Worm (Caenorhabditis elegans) whole organism, young adult: ENCODE results near the gene T03E6.8.
A peak's percentile ranks its signal among the peaks of the same experiment; 100 is the strongest.

Experiments
- B0336.3 ChIP-seq: fragments of 200-800 bp; sonication (Bioruptor generic); IDR thresholded peaks from 2 replicates; pipeline ENCODE4 v1.3.6; 2022; ENCODE audit warnings: missing genetic modification characterization, missing compliant biosample characterization
- F23B12.7 ChIP-seq: sonication (generic microtip); optimal IDR thresholded peaks from 2 replicates; lab custom pipeline; 2017; ENCODE audit warnings: missing genetic modification characterization, mild to moderate bottlenecking, missing compliant biosample characterization, antibody characterized with exemption, moderate library complexity; ENCODE audit not compliant: insufficient read depth
- F52B5.7 ChIP-seq: sonication (generic microtip); optimal IDR thresholded peaks from 2 replicates; lab custom pipeline; 2016; ENCODE audit warnings: mild to moderate bottlenecking, missing genetic modification characterization, missing compliant biosample characterization
- Y56A3A.18 ChIP-seq: fragments of 200-800 bp; sonication (Bioruptor generic); IDR thresholded peaks from 2 replicates; pipeline ENCODE4 v1.3.6; 2022; ENCODE audit warnings: missing genetic modification reagents, missing genetic modification characterization, missing compliant biosample characterization
- atf-7 ChIP-seq: sonication (generic microtip); optimal IDR thresholded peaks from 2 replicates; lab custom pipeline; 2017; ENCODE audit warnings: mild to moderate bottlenecking, missing genetic modification characterization, missing compliant biosample characterization
- ccch-3 ChIP-seq: fragments of 200-800 bp; sonication (Bioruptor generic); optimal IDR thresholded peaks from 2 replicates; lab custom pipeline; 2018; ENCODE audit warnings: mild to moderate bottlenecking, missing genetic modification characterization, missing compliant biosample characterization
- ceh-100 ChIP-seq: fragments of 200-800 bp; sonication (Bioruptor generic); IDR thresholded peaks from 2 replicates; pipeline ENCODE4 v1.3.6; 2022; ENCODE audit warnings: missing genetic modification reagents, missing genetic modification characterization, missing compliant biosample characterization
- ceh-58 ChIP-seq: fragments of 200-800 bp; sonication (Bioruptor generic); IDR thresholded peaks from 2 replicates; pipeline ENCODE4 v1.3.6; 2022; ENCODE audit warnings: missing genetic modification characterization, missing compliant biosample characterization
- ceh-79 ChIP-seq: sonication (generic microtip); optimal IDR thresholded peaks from 2 replicates; lab custom pipeline; 2017; ENCODE audit warnings: mild to moderate bottlenecking, missing genetic modification characterization, missing compliant biosample characterization
- chd-7 ChIP-seq: sonication (generic microtip); optimal IDR thresholded peaks from 2 replicates; lab custom pipeline; 2016; ENCODE audit warnings: mild to moderate bottlenecking, missing genetic modification characterization, moderate library complexity, missing compliant biosample characterization
- die-1 ChIP-seq: sonication (generic microtip); optimal IDR thresholded peaks from 2 replicates; lab custom pipeline; 2016; ENCODE audit warnings: missing genotype, mild to moderate bottlenecking, missing genetic modification characterization, missing compliant biosample characterization
- efl-1 ChIP-seq: fragments of 150-350 bp; optimal IDR thresholded peaks from 2 replicates; lab custom pipeline; 2014; ENCODE audit warnings: missing biosample characterization, missing genetic modification reagents, missing genetic modification characterization
- egl-44 ChIP-seq: fragments of 200-800 bp; sonication (Bioruptor generic); IDR thresholded peaks from 2 replicates; pipeline ENCODE4 v1.3.6; 2022; ENCODE audit warnings: missing genetic modification reagents, missing genetic modification characterization, missing compliant biosample characterization
- hrde-1 ChIP-seq: sonication (generic microtip); optimal IDR thresholded peaks from 2 replicates; lab custom pipeline; 2016; ENCODE audit warnings: missing genetic modification characterization, mild to moderate bottlenecking, missing compliant biosample characterization, moderate library complexity, missing genotype, missing genetic modification reagents, borderline replicate concordance
- lin-26 ChIP-seq: fragments of 200-800 bp; sonication (Bioruptor generic); IDR thresholded peaks from 2 replicates; pipeline ENCODE4 v1.3.6; 2022; ENCODE audit warnings: missing genetic modification reagents, missing genetic modification characterization, missing compliant biosample characterization
- lin-40 ChIP-seq: sonication (generic microtip); optimal IDR thresholded peaks from 2 replicates; lab custom pipeline; 2016; ENCODE audit warnings: missing genetic modification characterization, mild to moderate bottlenecking, missing compliant biosample characterization, missing genotype, missing genetic modification reagents
- lsy-27 ChIP-seq: sonication (generic microtip); optimal IDR thresholded peaks from 2 replicates; lab custom pipeline; 2017; ENCODE audit warnings: missing genetic modification characterization, mild to moderate bottlenecking, missing compliant biosample characterization, antibody characterized with exemption, missing genotype, borderline replicate concordance; ENCODE audit not compliant: insufficient read depth
- madf-10 ChIP-seq: sonication (generic microtip); optimal IDR thresholded peaks from 2 replicates; lab custom pipeline; 2016; ENCODE audit warnings: mild to moderate bottlenecking, missing genetic modification characterization, missing compliant biosample characterization
- mcd-1 ChIP-seq: fragments of 200-800 bp; sonication (Bioruptor generic); IDR thresholded peaks from 2 replicates; pipeline ENCODE4 v1.3.6; 2022; ENCODE audit warnings: missing genetic modification reagents, missing genetic modification characterization, missing compliant biosample characterization
- mes-4 ChIP-seq: sonication (generic microtip); optimal IDR thresholded peaks from 2 replicates; lab custom pipeline; 2016; ENCODE audit warnings: missing genotype, missing genetic modification characterization, missing compliant biosample characterization
- nhr-179 ChIP-seq: sonication (generic microtip); optimal IDR thresholded peaks from 2 replicates; lab custom pipeline; 2016; ENCODE audit warnings: mild to moderate bottlenecking, missing genetic modification characterization, missing compliant biosample characterization
- nhr-80 ChIP-seq: sonication (generic microtip); optimal IDR thresholded peaks from 2 replicates; lab custom pipeline; 2016; ENCODE audit warnings: missing genetic modification characterization, missing compliant biosample characterization
- rcor-1 ChIP-seq: fragments of 200-800 bp; sonication (Bioruptor generic); IDR thresholded peaks from 2 replicates; pipeline ENCODE4 v1.3.6; 2022; ENCODE audit warnings: missing genetic modification reagents, missing genetic modification characterization, missing compliant biosample characterization
- sdz-38 ChIP-seq: sonication (generic microtip); optimal IDR thresholded peaks from 2 replicates; lab custom pipeline; 2016; ENCODE audit warnings: missing genotype, missing genetic modification characterization, missing compliant biosample characterization
- snpc-1.1 ChIP-seq: sonication (generic microtip); optimal IDR thresholded peaks from 2 replicates; lab custom pipeline; 2017; ENCODE audit warnings: missing genetic modification characterization, mild to moderate bottlenecking, missing compliant biosample characterization, antibody characterized with exemption, moderate library complexity, missing genotype, missing genetic modification reagents; ENCODE audit not compliant: insufficient read depth
- tbx-9 ChIP-seq: sonication (generic microtip); optimal IDR thresholded peaks from 2 replicates; lab custom pipeline; 2016; ENCODE audit warnings: borderline replicate concordance, missing genetic modification characterization, inconsistent platforms, missing compliant biosample characterization
- unc-62 ChIP-seq: fragments of 150-350 bp; optimal IDR thresholded peaks from 2 replicates; lab custom pipeline; 2014; ENCODE audit warnings: missing biosample characterization, missing genetic modification reagents, missing genetic modification characterization
- ztf-22 ChIP-seq: fragments of 200-800 bp; sonication (Bioruptor generic); optimal IDR thresholded peaks from 2 replicates; lab custom pipeline; 2018; ENCODE audit warnings: mild to moderate bottlenecking, missing genetic modification characterization, moderate library complexity, missing compliant biosample characterization

The T03E6.8 gene

DNA sequence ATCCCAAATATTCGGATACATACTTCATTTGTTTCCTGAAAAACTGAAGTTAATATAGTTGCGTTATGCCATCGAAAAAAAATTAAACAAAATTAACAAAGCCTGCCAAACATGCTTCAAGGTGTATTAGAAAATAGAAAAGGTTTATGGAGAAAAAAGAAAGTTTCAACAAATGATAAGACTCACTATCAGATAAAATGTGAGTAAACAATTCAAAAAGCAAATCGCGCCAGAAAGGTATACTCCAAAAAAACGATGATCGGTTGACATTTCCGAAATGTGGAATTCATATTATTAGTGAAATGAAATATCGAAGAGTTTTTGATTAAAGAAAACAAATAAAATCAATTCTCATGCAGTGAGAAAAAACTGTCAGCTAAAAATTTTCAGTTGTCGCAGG is 17.9 kb upstream of the T03E6.8 start, which contains the start of gene Y70C5A.3:
TSS of gene Y70C5A.3 (minus strand) at position 50 of the 400 bp plus-strand sequence.
- TF ChIP-seq lsy-27 (tag; lab: Kevin White, UChicago) (no peak), F23B12.7 (no peak), madf-10 (tag; lab: Kevin White, UChicago) (no peak), sdz-38 (tag; lab: Kevin White, UChicago) (no peak), atf-7 (no peak), nhr-80 (tag; lab: Kevin White, UChicago) (peak; percentile 22), lin-40 (tag; lab: Kevin White, UChicago) (no peak)

ce11 chrV:16617462-16617861 is 14.5 kb upstream of the T03E6.8 start, which contains the start of gene Y70C5A.4:
TSS of gene Y70C5A.4 (plus strand) at chrV:16617762.
- TF ChIP-seq lin-40 (tag; lab: Kevin White, UChicago) = no peak

- TF ChIP-seq Y56A3A.18 (GFP tag; lab: Robert Waterston, UW) = no peak
- no peak for TF ChIP-seq ztf-22 (GFP tag; lab: Kevin White, UChicago)
- no peak for TF ChIP-seq unc-62 (GFP tag; lab: Kevin White, UChicago)
- TF ChIP-seq mes-4 (tag; lab: Kevin White, UChicago) = no peak
- peak; percentile 8 for TF ChIP-seq nhr-80 (tag; lab: Kevin White, UChicago)
- no peak for TF ChIP-seq tbx-9 (tag; lab: Kevin White, UChicago)
- TF ChIP-seq madf-10 (tag; lab: Kevin White, UChicago) = no peak
- TF ChIP-seq chd-7 = no peak
- TF ChIP-seq F52B5.7 (tag; lab: Kevin White, UChicago) = no peak
These were observed 7.9 kb upstream of the T03E6.8 start, which contains the start of gene srw-54 for ce11 chrV:16610791-16611385. TSS of gene srw-54 (plus strand) at chrV:16611335.

ce11 chrV:16610094-16610493 is 7.1 kb upstream of the T03E6.8 start:
- TF ChIP-seq nhr-80 (tag; lab: Kevin White, UChicago) = peak; percentile 42
- no peak for TF ChIP-seq F23B12.7

ce11 chrV:16608478-16608877 is 5.5 kb upstream of the T03E6.8 start:
- TF ChIP-seq F23B12.7 = no peak
- TF ChIP-seq ccch-3 (GFP tag; lab: Kevin White, UChicago) = no peak
- TF ChIP-seq mcd-1 (GFP tag; lab: Robert Waterston, UW) = no peak
- TF ChIP-seq lin-26 (GFP tag; lab: Robert Waterston, UW) = no peak
- no peak for TF ChIP-seq snpc-1.1
- TF ChIP-seq unc-62 (GFP tag; lab: Kevin White, UChicago) = no peak
- TF ChIP-seq efl-1 = no peak

- TF ChIP-seq nhr-179 (tag; lab: Kevin White, UChicago) (no peak), egl-44 (GFP tag; lab: Robert Waterston, UW) (no peak), hrde-1 (tag; lab: Kevin White, UChicago) (no peak), die-1 (tag; lab: Kevin White, UChicago) (no peak), B0336.3 (GFP tag; lab: Robert Waterston, UW) (no peak), ceh-58 (no peak), rcor-1 (GFP tag; lab: Robert Waterston, UW) (no peak), ceh-79 (tag; lab: Kevin White, UChicago) (no peak), ceh-100 (GFP tag; lab: Robert Waterston, UW) (no peak)
These were observed 3.3 kb upstream of the T03E6.8 start, which contains the start of gene Y32B12C.1 for ce11 chrV:16606313-16606712. TSS of gene Y32B12C.1 (plus strand) at chrV:16606613.
